Fruit fly (Drosophila melanogaster) whole organism, prepupa: Measurements from ENCODE around the gene Sas-4.

Experiments
- CG15336 ChIP-seq: fragments of 200-800 bp; sonication (Bioruptor generic); IDR thresholded peaks from 2 replicates; pipeline ENCODE4 v1.3.6; 2022; ENCODE audit warnings: missing biosample characterization, missing genetic modification characterization
- CG31627 ChIP-seq: fragments of 200-800 bp; sonication (Bioruptor generic); optimal IDR thresholded peaks from 3 replicates; lab custom pipeline; 2016; ENCODE audit warnings: missing biosample characterization, missing genetic modification characterization
- Eip78C ChIP-seq: fragments of 200-800 bp; sonication (Bioruptor generic); peaks from one replicate; lab custom pipeline; 2016; ENCODE audit warnings: missing biosample characterization, missing genetic modification characterization
- dac ChIP-seq: fragments of 200-800 bp; sonication (Bioruptor generic); optimal IDR thresholded peaks from 2 replicates; lab custom pipeline; 2017; ENCODE audit warnings: missing biosample characterization, mild to moderate bottlenecking, missing genetic modification characterization

- TF ChIP-seq dac (GFP tag; lab: Kevin White, UChicago) (no peak), Eip78C (GFP tag; lab: Kevin White, UChicago) (peak; percentile 80), CG15336 (GFP tag; lab: Robert Waterston, UW) (no peak), CG31627 (GFP tag; lab: Kevin White, UChicago) (no peak)
These were observed 43.2 kb upstream of the Sas-4 start for dm6 chr3R:7107713-7108588.
